Worm (Caenorhabditis elegans) whole organism, L1 larva: ENCODE data around the gene F15H10.5.

Experiments used
- blmp-1 ChIP-seq: fragments of 150-350 bp; optimal IDR thresholded peaks from 2 replicates; lab custom pipeline; 2014; ENCODE audit warnings: missing biosample characterization, missing genetic modification characterization
- elt-2 ChIP-seq: sonication (generic microtip); optimal IDR thresholded peaks from 2 replicates; lab custom pipeline; 2016; ENCODE audit warnings: missing genetic modification characterization, mild to moderate bottlenecking, inconsistent platforms, missing compliant biosample characterization, missing genetic modification reagents
- fkh-10 ChIP-seq: sonication (generic microtip); optimal IDR thresholded peaks from 2 replicates; lab custom pipeline; 2017; ENCODE audit warnings: missing biosample characterization, missing genetic modification reagents, missing genetic modification characterization
- hlh-17 ChIP-seq: fragments of 200-800 bp; sonication (Bioruptor generic); optimal IDR thresholded peaks from 2 replicates; lab custom pipeline; 2018; ENCODE audit warnings: missing genetic modification characterization, mild to moderate bottlenecking, missing compliant biosample characterization, moderate library complexity, borderline replicate concordance
- lir-3 ChIP-seq: sonication (generic microtip); optimal IDR thresholded peaks from 2 replicates; lab custom pipeline; 2016; ENCODE audit warnings: mild to moderate bottlenecking, missing genetic modification characterization, moderate library complexity, missing compliant biosample characterization; ENCODE audit not compliant: poor library complexity
- nhr-237 ChIP-seq: fragments of 150-350 bp; optimal IDR thresholded peaks from 2 replicates; lab custom pipeline; 2014; ENCODE audit warnings: missing biosample characterization, missing genetic modification characterization

DNA sequence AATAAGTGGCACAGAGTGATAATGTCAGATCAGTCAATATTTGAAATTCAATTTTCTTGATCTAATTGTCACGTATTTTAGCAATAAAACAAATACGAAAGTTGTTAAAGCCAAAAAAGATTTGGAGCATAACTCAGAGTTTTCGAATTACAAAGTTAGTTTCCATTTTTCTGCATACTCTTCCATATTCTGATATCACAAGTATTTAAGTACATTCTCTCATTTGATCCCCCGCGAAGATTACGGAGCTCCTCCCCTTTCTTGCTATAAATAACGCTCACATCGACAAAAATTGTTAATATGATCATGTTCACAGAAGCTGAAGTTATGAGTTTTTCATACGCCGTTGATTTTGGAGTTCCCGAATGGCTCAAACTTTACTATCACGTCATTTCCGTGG is 50.6 kb downstream of the F15H10.5 start, which contains the start of gene sri-20:
- TF ChIP-seq blmp-1 (no peak), nhr-237 (tag; lab: Kevin White, UChicago) (no peak), elt-2 (tag; lab: Kevin White, UChicago) (no peak), hlh-17 (GFP tag; lab: Kevin White, UChicago) (no peak), lir-3 (tag; lab: Kevin White, UChicago) (no peak), fkh-10 (GFP tag; lab: Kevin White, UChicago) (no peak)
